Worm (Caenorhabditis elegans): ENCODE measurements around the gene F13B12.3.

Gene F13B12.3

DNA sequence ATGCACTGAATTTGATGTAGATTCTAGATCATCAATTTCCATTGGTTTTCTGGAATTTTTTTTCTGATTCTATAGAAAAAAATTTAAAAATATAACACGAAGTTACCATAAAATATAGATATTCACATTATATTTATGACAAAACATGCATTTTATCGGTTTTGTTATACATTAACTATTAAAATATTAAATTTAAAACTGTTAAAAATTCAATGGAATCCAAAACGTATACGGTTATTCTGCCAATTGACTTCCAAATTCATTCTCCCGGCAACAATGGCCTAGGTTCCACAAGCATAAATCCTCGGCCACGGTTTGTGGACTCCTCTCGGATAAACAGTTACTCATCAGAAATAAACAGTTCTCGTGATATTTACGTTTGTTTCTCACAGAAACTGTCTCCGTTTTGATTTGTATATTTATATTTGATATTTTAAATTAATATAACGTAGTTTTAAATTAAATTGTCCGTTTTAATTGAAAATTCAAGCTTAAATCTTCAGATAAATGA lies 44.7 kb downstream of the F13B12.3 start, which contains the start of the genes F01D4.5 and ced-5 (continued):
- TF ChIP-seq ham-2 (GFP tag; optimal IDR thresholded peaks at IDR 0.05), result no peak
- TF ChIP-seq ztf-11 (tag; optimal IDR thresholded peaks at IDR 0.05), result no peak
- TF ChIP-seq tbx-8 (GFP tag; optimal IDR thresholded peaks at IDR 0.05), result no peak

DNA sequence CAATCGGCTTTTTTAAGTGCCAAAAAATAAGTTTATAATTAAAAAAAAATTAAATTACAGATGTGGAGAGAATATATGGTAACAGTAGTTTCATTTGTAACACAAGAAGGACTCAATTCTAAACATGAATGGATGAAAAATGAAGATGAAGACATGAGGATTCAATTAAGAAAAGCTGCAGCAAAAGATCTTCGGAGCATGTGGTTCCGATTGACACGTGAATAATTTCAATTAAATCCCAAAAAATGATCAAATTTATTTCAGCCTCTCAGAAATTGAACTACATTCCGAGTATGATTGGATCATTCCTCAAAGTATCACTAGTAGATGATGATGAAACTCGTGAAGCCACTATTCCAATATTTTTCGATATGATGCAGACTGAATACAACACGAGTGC lies 50.5 kb downstream of the F13B12.3 start:
- TF ChIP-seq ceh-39 (tag; optimal IDR thresholded peaks at IDR 0.05) (no peak), ham-2 (GFP tag; optimal IDR thresholded peaks at IDR 0.05) (no peak), ces-1 (GFP tag; optimal IDR thresholded peaks at IDR 0.05) (no peak), flh-1 (GFP tag; optimal IDR thresholded peaks at IDR 0.05) (no peak), snpc-4 (tag; optimal IDR thresholded peaks at IDR 0.05) (no peak), tbx-8 (GFP tag; optimal IDR thresholded peaks at IDR 0.05) (no peak), sem-2 (GFP tag; optimal IDR thresholded peaks at IDR 0.05) (no peak), drap-1 (GFP tag; optimal IDR thresholded peaks at IDR 0.05) (no peak), elt-1 (tag; optimal IDR thresholded peaks at IDR 0.05; ENCODE audit: borderline replicate concordance, insufficient read depth) (no peak), lin-13 (tag; optimal IDR thresholded peaks at IDR 0.05) (no peak)

All from whole organism, mixed stage, embryonic.